Worm (Caenorhabditis elegans) whole organism, L2 larva: ENCODE measurements around the gene wdr-5.2.

Experiments used
- R02D3.7 ChIP-seq: fragments of 150-350 bp; optimal IDR thresholded peaks from 2 replicates; lab custom pipeline; 2014; ENCODE audit warnings: missing biosample characterization, missing genetic modification characterization
- ceh-82 ChIP-seq: fragments of 150-350 bp; optimal IDR thresholded peaks from 2 replicates; lab custom pipeline; 2014; ENCODE audit warnings: missing biosample characterization, missing genetic modification characterization
- nhr-12 ChIP-seq: fragments of 150-350 bp; optimal IDR thresholded peaks from 2 replicates; lab custom pipeline; 2014; ENCODE audit warnings: missing biosample characterization, missing genetic modification characterization
- nhr-21 ChIP-seq: fragments of 150-350 bp; optimal IDR thresholded peaks from 2 replicates; lab custom pipeline; 2014; ENCODE audit warnings: missing biosample characterization, missing genetic modification characterization
- skn-1 ChIP-seq: sonication (generic microtip); optimal IDR thresholded peaks from 2 replicates; lab custom pipeline; 2017; ENCODE audit warnings: missing biosample characterization, missing genetic modification characterization
- snpc-4 ChIP-seq: fragments of 150-350 bp; optimal IDR thresholded peaks from 2 replicates; lab custom pipeline; 2014; ENCODE audit warnings: missing biosample characterization, missing genetic modification characterization
- ztf-1 ChIP-seq: fragments of 200-800 bp; sonication (Bioruptor generic); conservative IDR thresholded peaks from 2 replicates; pipeline ENCODE4 v1.3.6; 2022; ENCODE audit warnings: missing genetic modification characterization, missing compliant biosample characterization
- ztf-11 ChIP-seq: sonication (generic microtip); optimal IDR thresholded peaks from 2 replicates; lab custom pipeline; 2017; ENCODE audit warnings: missing biosample characterization, missing genetic modification characterization

ce11 chrX:14335621-14336020 lies 14.3 kb upstream of the wdr-5.2 start:
- TF ChIP-seq R02D3.7 (tag; lab: Kevin White, UChicago) (no peak), ztf-1 (GFP tag; lab: Robert Waterston, UW) (no peak), snpc-4 (tag; lab: Kevin White, UChicago) (no peak), skn-1 (tag; lab: Kevin White, UChicago) (no peak), ceh-82 (tag; lab: Kevin White, UChicago) (no peak), ztf-11 (tag; lab: Kevin White, UChicago) (no peak), nhr-12 (no peak), nhr-21 (tag; lab: Kevin White, UChicago) (no peak)
